Fruit fly (Drosophila melanogaster) whole organism, embryonic: ENCODE data around the gene CG7565.

Experiments used
- Atf6 ChIP-seq: fragments of 200-800 bp; sonication (Bioruptor generic); IDR thresholded peaks from 2 replicates; pipeline ENCODE4 v1.3.6; 2022; ENCODE audit warnings: missing biosample characterization, missing genetic modification characterization
- CG10366 ChIP-seq: fragments of 200-800 bp; sonication (Bioruptor generic); IDR thresholded peaks from 2 replicates; pipeline ENCODE4 v1.3.6; 2022; ENCODE audit warnings: missing biosample characterization, missing genetic modification characterization
- CG10654 ChIP-seq: fragments of 200-800 bp; sonication (Bioruptor generic); optimal IDR thresholded peaks from 2 replicates; lab custom pipeline; 2016; ENCODE audit warnings: missing biosample characterization, missing genetic modification characterization
- CG11247 ChIP-seq: fragments of 200-800 bp; sonication (Bioruptor generic); IDR thresholded peaks from 2 replicates; pipeline ENCODE4 v1.3.6; 2022; ENCODE audit warnings: missing biosample characterization, missing genetic modification characterization
- CG12744 ChIP-seq: fragments of 200-800 bp; sonication (Bioruptor generic); optimal IDR thresholded peaks from 2 replicates; lab custom pipeline; 2016; ENCODE audit warnings: missing biosample characterization, missing genetic modification characterization
- CG13123 ChIP-seq: fragments of 200-800 bp; sonication (Bioruptor generic); optimal IDR thresholded peaks from 2 replicates; lab custom pipeline; 2016; ENCODE audit warnings: missing biosample characterization, missing genetic modification characterization
- CG1529 ChIP-seq: fragments of 200-800 bp; sonication (Bioruptor generic); optimal IDR thresholded peaks from 3 replicates; lab custom pipeline; 2018; ENCODE audit warnings: missing biosample characterization, missing genetic modification characterization
- CG17328 ChIP-seq: fragments of 200-800 bp; sonication (Bioruptor generic); IDR thresholded peaks from 2 replicates; pipeline ENCODE4 v1.3.6; 2022; ENCODE audit warnings: missing biosample characterization, missing genetic modification characterization
- CG17912 ChIP-seq: fragments of 200-800 bp; sonication (Bioruptor generic); optimal IDR thresholded peaks from 2 replicates; lab custom pipeline; 2018; ENCODE audit warnings: missing biosample characterization, mild to moderate bottlenecking, missing genetic modification characterization
- CG2875 ChIP-seq: fragments of 200-800 bp; sonication (Bioruptor generic); optimal IDR thresholded peaks from 2 replicates; lab custom pipeline; 2017; ENCODE audit warnings: missing biosample characterization, mild to moderate bottlenecking, missing genetic modification characterization, missing genetic modification reagents
- CG30403 ChIP-seq: fragments of 200-800 bp; sonication (Bioruptor generic); optimal IDR thresholded peaks from 3 replicates; lab custom pipeline; 2016; ENCODE audit warnings: missing biosample characterization, missing genetic modification characterization
- CG33213 ChIP-seq: fragments of 200-800 bp; sonication (Bioruptor generic); optimal IDR thresholded peaks from 3 replicates; lab custom pipeline; 2016; ENCODE audit warnings: missing biosample characterization, missing genetic modification characterization
- CG3726 ChIP-seq: fragments of 200-800 bp; sonication (Bioruptor generic); IDR thresholded peaks from 3 replicates; pipeline ENCODE4, ENCODE4 v1.3.6; 2022; ENCODE audit warnings: missing biosample characterization, missing genetic modification characterization
- CG42726 ChIP-seq: fragments of 200-800 bp; sonication (Bioruptor generic); IDR thresholded peaks from 2 replicates; pipeline ENCODE4 v1.3.6; 2022; ENCODE audit warnings: missing biosample characterization, missing genetic modification characterization; ENCODE audit not compliant: partially characterized antibody
- CG4404 ChIP-seq: fragments of 200-800 bp; sonication (Bioruptor generic); IDR thresholded peaks from 2 replicates; pipeline ENCODE4 v1.3.6; 2022; ENCODE audit warnings: missing biosample characterization, missing genetic modification characterization
- CG5245 ChIP-seq: fragments of 200-800 bp; sonication (Bioruptor generic); optimal IDR thresholded peaks from 3 replicates; lab custom pipeline; 2016; ENCODE audit warnings: missing biosample characterization, missing genetic modification characterization
- CG6654 ChIP-seq: fragments of 200-800 bp; sonication (Bioruptor generic); optimal IDR thresholded peaks from 2 replicates; lab custom pipeline; 2017; ENCODE audit warnings: missing biosample characterization, mild to moderate bottlenecking, missing genetic modification characterization
- CG7271 ChIP-seq: fragments of 200-800 bp; sonication (Bioruptor generic); optimal IDR thresholded peaks from 2 replicates; lab custom pipeline; 2018; ENCODE audit warnings: missing biosample characterization, mild to moderate bottlenecking, missing genetic modification characterization, moderate library complexity
- CG7556 ChIP-seq: fragments of 200-800 bp; sonication (Bioruptor generic); optimal IDR thresholded peaks from 2 replicates; lab custom pipeline; 2017; ENCODE audit warnings: missing biosample characterization, mild to moderate bottlenecking, missing genetic modification characterization
- CG7745 ChIP-seq: fragments of 200-800 bp; sonication (Bioruptor generic); optimal IDR thresholded peaks from 2 replicates; lab custom pipeline; 2018; ENCODE audit warnings: missing biosample characterization, mild to moderate bottlenecking, missing genetic modification characterization, moderate library complexity
- CG7987 ChIP-seq: fragments of 200-800 bp; sonication (Bioruptor generic); optimal IDR thresholded peaks from 2 replicates; lab custom pipeline; 2018; ENCODE audit warnings: missing biosample characterization, mild to moderate bottlenecking, missing genetic modification characterization, moderate library complexity
- CG8924 ChIP-seq: fragments of 200-800 bp; optimal IDR thresholded peaks from 3 replicates; lab custom pipeline; 2019; ENCODE audit warnings: missing biosample characterization, mild to moderate bottlenecking, missing genetic modification characterization, moderate library complexity
- CG9437 ChIP-seq: fragments of 200-800 bp; sonication (Bioruptor generic); optimal IDR thresholded peaks from 2 replicates; lab custom pipeline; 2018; ENCODE audit warnings: missing biosample characterization, mild to moderate bottlenecking, missing genetic modification characterization
- CG9932 ChIP-seq: fragments of 200-800 bp; sonication (Bioruptor generic); IDR thresholded peaks from 2 replicates; pipeline ENCODE4 v1.3.6; 2022; ENCODE audit warnings: missing biosample characterization, missing genetic modification characterization
- Chrac-16 ChIP-seq: fragments of 200-800 bp; sonication (Bioruptor generic); optimal IDR thresholded peaks from 3 replicates; lab custom pipeline; 2016; ENCODE audit warnings: missing biosample characterization, missing genetic modification characterization
- Doc3 ChIP-seq: fragments of 200-800 bp; sonication (Bioruptor generic); IDR thresholded peaks from 3 replicates; pipeline ENCODE4 v1.3.6; 2022; ENCODE audit warnings: missing biosample characterization, missing genetic modification characterization; ENCODE audit not compliant: partially characterized antibody
- Eip74EF ChIP-seq, 2 experiments: fragments of 200-800 bp in 1 of 2; fragments of >200 bp in 1 of 2; sonication (Bioruptor generic) in 1 of 2; optimal IDR thresholded peaks; 2 replicates each; lab custom pipeline; 2017 to 2019; ENCODE audit warnings: missing biosample characterization in 2 of 2, missing genetic modification characterization in 2 of 2, mild to moderate bottlenecking in 1 of 2, moderate library complexity in 1 of 2
- Ets65A ChIP-seq: fragments of 200-800 bp; sonication (Bioruptor generic); peaks from one replicate; lab custom pipeline; 2016; ENCODE audit warnings: missing biosample characterization, missing genetic modification characterization
- Hmx ChIP-seq: fragments of 200-800 bp; sonication (Bioruptor generic); optimal IDR thresholded peaks from 2 replicates; lab custom pipeline; 2016; ENCODE audit warnings: missing biosample characterization, missing genetic modification characterization
- Med ChIP-seq: fragments of 200-800 bp; sonication (Bioruptor generic); peaks from one replicate; lab custom pipeline; 2016; ENCODE audit warnings: missing biosample characterization, missing genetic modification characterization, mild to moderate bottlenecking, inconsistent platforms, moderate library complexity
- Neu2 ChIP-seq: fragments of 200-800 bp; sonication (Bioruptor generic); optimal IDR thresholded peaks from 3 replicates; lab custom pipeline; 2016; ENCODE audit warnings: missing biosample characterization, missing genetic modification characterization, borderline replicate concordance
- Nf-YC ChIP-seq: fragments of 200-800 bp; optimal IDR thresholded peaks from 3 replicates; lab custom pipeline; 2019; ENCODE audit warnings: missing biosample characterization, mild to moderate bottlenecking, missing genetic modification characterization, moderate library complexity
- Opbp ChIP-seq: fragments of 200-800 bp; sonication (Bioruptor generic); IDR thresholded peaks from 3 replicates; pipeline ENCODE4 v1.3.6; 2022; ENCODE audit warnings: missing biosample characterization, missing genetic modification characterization; ENCODE audit not compliant: partially characterized antibody
- Ptx1 ChIP-seq: fragments of 200-800 bp; sonication (Bioruptor generic); IDR thresholded peaks from 2 replicates; pipeline ENCODE4 v1.3.6; 2022; ENCODE audit warnings: missing biosample characterization, missing genetic modification characterization
- Sry-δ ChIP-seq: fragments of 200-800 bp; sonication (Bioruptor generic); optimal IDR thresholded peaks from 2 replicates; lab custom pipeline; 2016; ENCODE audit warnings: missing biosample characterization, missing genetic modification characterization
- Stat92E ChIP-seq, 3 experiments: fragments of >200 bp in 2 of 3; fragments of 200-800 bp in 1 of 3; sonication (Bioruptor generic) in 1 of 3; optimal IDR thresholded peaks; 2 replicates each; lab custom pipeline; 2017 to 2019; ENCODE audit warnings: missing biosample characterization in 3 of 3, missing genetic modification characterization in 3 of 3, mild to moderate bottlenecking in 1 of 3, moderate library complexity in 1 of 3
- bigmax ChIP-seq: fragments of 200-800 bp; sonication (Bioruptor generic); optimal IDR thresholded peaks from 2 replicates; lab custom pipeline; 2018; ENCODE audit warnings: missing biosample characterization, mild to moderate bottlenecking, missing genetic modification characterization
- btn ChIP-seq: fragments of 200-800 bp; sonication (Bioruptor generic); optimal IDR thresholded peaks from 2 replicates; lab custom pipeline; 2016; ENCODE audit warnings: missing biosample characterization, missing genetic modification characterization
- ewg ChIP-seq: fragments of 200-800 bp; sonication (Bioruptor generic); optimal IDR thresholded peaks from 3 replicates; lab custom pipeline; 2017; ENCODE audit warnings: mild to moderate bottlenecking, missing biosample characterization, missing genetic modification reagents, missing genetic modification characterization
- fd3F ChIP-seq: fragments of 200-800 bp; sonication (Bioruptor generic); optimal IDR thresholded peaks from 2 replicates; lab custom pipeline; 2018; ENCODE audit warnings: missing biosample characterization, mild to moderate bottlenecking, missing genetic modification characterization, moderate library complexity
- grau ChIP-seq: fragments of 200-800 bp; optimal IDR thresholded peaks from 3 replicates; lab custom pipeline; 2019; ENCODE audit warnings: missing biosample characterization, mild to moderate bottlenecking, missing genetic modification characterization, moderate library complexity
- gt ChIP-seq: fragments of 200-800 bp; sonication (Bioruptor generic); IDR thresholded peaks from 2 replicates; pipeline ENCODE4 v1.3.6; 2022; ENCODE audit warnings: missing biosample characterization, missing genetic modification characterization
- onecut ChIP-seq: fragments of 200-800 bp; sonication (Bioruptor generic); IDR thresholded peaks from 2 replicates; pipeline ENCODE4 v1.3.6; 2022; ENCODE audit warnings: missing biosample characterization, missing genetic modification characterization
- peb ChIP-seq: fragments of 200-800 bp; sonication (Bioruptor generic); IDR thresholded peaks from 2 replicates; pipeline ENCODE4 v1.3.6; 2022; ENCODE audit warnings: missing biosample characterization, missing genetic modification characterization
- pzg ChIP-seq: fragments of 200-800 bp; sonication (Bioruptor generic); optimal IDR thresholded peaks from 3 replicates; lab custom pipeline; 2018; ENCODE audit warnings: missing biosample characterization, mild to moderate bottlenecking, missing genetic modification characterization, moderate library complexity
- repo ChIP-seq: fragments of 200-800 bp; sonication (Bioruptor generic); optimal IDR thresholded peaks from 2 replicates; lab custom pipeline; 2016; ENCODE audit warnings: missing biosample characterization, missing genetic modification characterization
- sens-2 ChIP-seq: fragments of 200-800 bp; sonication (Bioruptor generic); IDR thresholded peaks from 2 replicates; pipeline ENCODE4 v1.3.6; 2022; ENCODE audit warnings: missing biosample characterization, missing genetic modification characterization
- slp2 ChIP-seq: fragments of 200-800 bp; sonication (Bioruptor generic); optimal IDR thresholded peaks from 2 replicates; lab custom pipeline; 2016; ENCODE audit warnings: missing biosample characterization, missing genetic modification characterization
- tgo ChIP-seq: fragments of 200-800 bp; sonication (Bioruptor generic); IDR thresholded peaks from 3 replicates; pipeline ENCODE4 v1.3.6; 2022; ENCODE audit warnings: missing biosample characterization, missing genetic modification characterization
- vnd ChIP-seq: fragments of 200-800 bp; sonication (Bioruptor generic); IDR thresholded peaks from 3 replicates; pipeline ENCODE4 v1.3.6; 2022; ENCODE audit warnings: missing biosample characterization, missing genetic modification characterization; ENCODE audit not compliant: partially characterized antibody

The CG7565 gene

DNA sequence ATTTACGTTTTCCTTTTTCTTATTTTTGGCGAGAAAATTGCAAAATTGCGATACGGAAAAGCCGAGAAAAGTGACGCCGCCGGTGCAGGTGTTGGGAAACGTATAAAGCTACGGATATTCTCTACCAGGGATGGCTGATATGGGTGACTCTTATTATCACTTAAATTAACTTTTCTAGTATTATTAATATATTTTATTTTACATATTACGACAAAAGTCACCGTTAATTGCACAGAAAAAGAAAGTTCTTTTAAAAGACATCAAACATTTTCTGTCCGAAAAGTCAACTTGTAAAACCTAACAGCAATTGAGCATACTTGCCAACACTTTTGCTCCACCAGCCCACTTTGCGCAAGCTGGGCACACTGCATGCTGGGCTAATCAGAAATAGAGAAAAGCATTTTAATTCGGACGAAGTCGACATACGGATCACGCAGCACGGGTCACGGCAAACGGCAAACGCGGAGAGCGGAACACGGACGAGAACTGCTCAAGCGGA, 36.2 kb upstream of the CG7565 start, which contains the start of the genes Cds and Uba2:
TSS of gene Cds (plus strand) at position 51 of the 499 bp plus-strand sequence.
TSS of gene Uba2 (minus strand) at position 107 of the 499 bp plus-strand sequence.
- TF ChIP-seq CG11247 (GFP tag; lab: Robert Waterston, UW) (peak; percentile 92), Ptx1 (GFP tag; lab: Robert Waterston, UW) (peak; percentile 93), peb (GFP tag; lab: Robert Waterston, UW) (no peak), CG30403 (GFP tag; lab: Kevin White, UChicago) (peak; percentile 96), pzg (GFP tag; lab: Kevin White, UChicago) (peak; percentile 82), CG2875 (GFP tag; lab: Kevin White, UChicago) (peak; percentile 80), grau (tag; lab: Kevin White, UChicago) (peak; percentile 94), CG33213 (GFP tag; lab: Kevin White, UChicago) (peak; percentile 68), CG17912 (GFP tag; lab: Kevin White, UChicago) (peak; percentile 83), CG7745 (tag; lab: Kevin White, UChicago) (no peak), bigmax (GFP tag; lab: Kevin White, UChicago) (peak; percentile 32), slp2 (peak; percentile 70), CG7271 (peak; percentile 74), CG42726 (GFP tag; lab: Robert Waterston, UW) (no peak), btn (peak; percentile 11), Opbp (GFP tag; lab: Robert Waterston, UW) (peak; percentile 50; the same call in 1 of the 3 replicates), Chrac-16 (GFP tag; lab: Kevin White, UChicago) (peak; percentile 93), vnd (no peak), CG12744 (GFP tag; lab: Kevin White, UChicago) (peak; percentile 51), Atf6 (GFP tag; lab: Robert Waterston, UW) (peak; percentile 93), CG17328 (GFP tag; lab: Robert Waterston, UW) (peak; percentile 84), Sry-δ (peak; percentile 26), CG7556 (GFP tag; lab: Kevin White, UChicago) (peak; percentile 89), Hmx (peak; percentile 0), Med (peak; percentile 97), CG4404 (GFP tag; lab: Robert Waterston, UW) (peak; percentile 91), CG7987 (peak; percentile 84), gt (peak; percentile 62; the same call in 1 of the 2 replicates), ewg (GFP tag; lab: Kevin White, UChicago) (peak; percentile 82), Doc3 (GFP tag; lab: Robert Waterston, UW) (peak; percentile 35; the same call in 1 of the 3 replicates), CG1529 (GFP tag; lab: Kevin White, UChicago) (peak; percentile 73), CG8924 (tag; lab: Kevin White, UChicago) (peak; percentile 92), onecut (GFP tag; lab: Robert Waterston, UW) (peak; percentile 67), CG9932 (peak; percentile 98), CG13123 (peak; percentile 91), CG3726 (GFP tag; lab: Robert Waterston, UW) (peak; percentile 75; the same call in 2 of the 3 replicates), Stat92E (GFP tag; optimal IDR thresholded peaks at IDR 0.05; lab: Kevin White, UChicago) (peak in 1 of 3 experiments; percentile 61), CG10654 (peak; percentile 93), CG10366 (GFP tag; lab: Robert Waterston, UW) (peak; percentile 85), Nf-YC (tag; lab: Kevin White, UChicago) (peak; percentile 88), sens-2 (GFP tag; lab: Robert Waterston, UW) (peak; percentile 59; the same call in 1 of the 2 replicates), Eip74EF (GFP tag; optimal IDR thresholded peaks at IDR 0.05; lab: Kevin White, UChicago) (peak in 1 of 2 experiments; percentile 71), Ets65A (peak; percentile 97), repo (GFP tag; lab: Kevin White, UChicago) (peak; percentile 64), CG5245 (GFP tag; lab: Kevin White, UChicago) (peak; percentile 74), CG9437 (peak; percentile 81), tgo (peak; percentile 92), Neu2 (GFP tag; lab: Kevin White, UChicago) (no peak), CG6654 (GFP tag; lab: Kevin White, UChicago) (peak; percentile 74), fd3F (GFP tag; lab: Kevin White, UChicago) (peak; percentile 92)
